Worm (Caenorhabditis elegans): ENCODE results near the gene rpt-6.

DNA sequence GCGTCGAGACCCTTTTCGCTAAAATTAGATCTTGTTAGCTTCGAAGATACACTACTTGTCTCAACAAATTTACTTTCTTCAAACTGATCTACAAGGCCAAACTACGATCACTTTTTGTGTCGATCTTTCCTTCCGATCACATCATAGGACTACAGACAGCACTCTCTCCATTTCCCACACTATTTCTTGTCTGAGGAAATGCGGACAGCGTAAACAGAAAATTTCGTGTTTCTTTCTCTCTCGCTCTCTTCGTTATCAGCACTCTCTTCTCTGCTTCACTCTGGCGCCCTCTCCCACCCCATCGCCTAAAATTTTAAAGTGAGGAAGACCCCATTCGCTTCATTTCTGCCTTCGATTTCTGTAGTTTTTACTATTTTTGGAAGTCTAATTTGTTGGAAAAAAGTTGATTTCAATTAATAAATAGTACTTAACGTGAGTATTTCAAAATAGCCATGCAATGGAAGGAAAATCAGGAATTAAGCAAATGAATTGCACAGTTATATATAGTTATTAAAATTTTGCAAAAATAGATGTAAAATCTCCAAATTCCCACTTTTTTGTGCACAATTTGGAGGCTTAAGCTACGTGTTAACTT, 34.8 kb upstream of the rpt-6 start:
- no peak for TF ChIP-seq K09A11.1 (tag; optimal IDR thresholded peaks at IDR 0.05; ENCODE audit: insufficient read depth)
- TF ChIP-seq ref-2 (tag; optimal IDR thresholded peaks at IDR 0.05) = no peak
- TF ChIP-seq pha-2 (tag; optimal IDR thresholded peaks at IDR 0.05) = no peak
- TF ChIP-seq hlh-30 (tag; optimal IDR thresholded peaks at IDR 0.05; ENCODE audit: insufficient read depth) = peak; percentile 19
- TF ChIP-seq fkh-10 (GFP tag; optimal IDR thresholded peaks at IDR 0.05) = no peak
- no peak for TF ChIP-seq pat-9 (tag; optimal IDR thresholded peaks at IDR 0.05)
- peak; percentile 62 for TF ChIP-seq nfya-1 (tag; optimal IDR thresholded peaks at IDR 0.05)
- no peak for TF ChIP-seq nhr-11 (tag; optimal IDR thresholded peaks at IDR 0.05)
- no peak for TF ChIP-seq F13H6.1 (tag; optimal IDR thresholded peaks at IDR 0.05)
- no peak for TF ChIP-seq eyg-1 (tag; optimal IDR thresholded peaks at IDR 0.05)
- TF ChIP-seq pros-1 (tag; optimal IDR thresholded peaks at IDR 0.05) = no peak
